Fruit fly (Drosophila melanogaster) Kc167 (cell line): ENCODE results near the gene CG9641.

Source experiments
- Myc ChIP-seq: fragments of >200 bp; optimal IDR thresholded peaks from 2 replicates; lab custom pipeline; 2017; ENCODE audit warnings: missing external identifiers
- Sin3A ChIP-seq: fragments of >200 bp; optimal IDR thresholded peaks from 2 replicates; lab custom pipeline; 2018; ENCODE audit warnings: missing external identifiers
- h ChIP-seq: fragments of >200 bp; optimal IDR thresholded peaks from 3 replicates; lab custom pipeline; 2018; ENCODE audit warnings: missing external identifiers
- insv ChIP-seq: fragments of >200 bp; optimal IDR thresholded peaks from 3 replicates; lab custom pipeline; 2018; ENCODE audit warnings: missing external identifiers
- psq ChIP-seq: fragments of >200 bp; optimal IDR thresholded peaks from 2 replicates; lab custom pipeline; 2017; ENCODE audit warnings: missing external identifiers

DNA sequence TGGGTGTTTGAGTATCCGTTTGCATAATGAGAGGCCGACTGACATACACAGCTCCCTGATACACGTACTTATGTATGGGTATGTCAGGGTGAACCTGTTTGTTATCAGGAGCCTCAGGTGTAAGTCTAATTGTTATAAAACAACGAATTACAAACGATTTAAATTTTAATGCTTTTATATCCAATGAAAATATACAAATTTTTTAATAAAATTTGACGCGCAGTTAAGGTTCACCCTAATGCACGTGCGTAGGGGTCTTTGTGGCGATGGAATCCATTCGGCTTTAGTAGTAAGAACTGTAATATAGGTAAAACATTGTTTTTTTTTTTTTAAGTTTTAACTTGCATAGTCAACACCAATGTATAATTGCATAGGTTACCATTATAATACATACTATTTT is 32.2 kb downstream of the CG9641 start:
- TF ChIP-seq psq (lab: Kevin White, UChicago) (no peak), h (lab: Kevin White, UChicago) (no peak), insv (lab: Kevin White, UChicago) (no peak), Myc (no peak), Sin3A (lab: Kevin White, UChicago) (no peak)
